Fruit fly (Drosophila melanogaster): ENCODE data around the gene Oat.
A peak's percentile ranks its signal among the peaks of the same experiment; 100 is the strongest.

The Oat gene

DNA sequence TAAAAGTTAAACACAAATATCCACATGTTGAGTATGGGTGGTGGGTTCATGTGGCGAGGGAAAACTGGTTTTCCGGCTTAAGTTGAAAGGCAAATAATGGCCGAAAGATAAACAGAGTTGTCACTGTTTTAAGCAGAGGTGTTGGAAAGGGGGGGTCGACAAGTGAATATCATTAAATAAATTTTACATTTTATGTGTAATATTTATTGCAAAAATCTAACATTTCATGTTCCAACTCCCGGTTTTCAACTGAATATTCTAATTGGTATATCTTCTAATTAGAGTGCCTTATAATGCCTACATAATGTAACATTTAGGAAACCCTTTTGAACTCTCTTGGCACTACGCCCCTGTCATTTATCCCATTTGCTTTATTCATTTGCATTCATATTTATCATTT is 6.3 kb upstream of the Oat start (continued):
- TF ChIP-seq Vsx1 (GFP tag; optimal IDR thresholded peaks at IDR 0.05) (peak; percentile 32), CG8290 (GFP tag; optimal IDR thresholded peaks at IDR 0.05) (peak; percentile 11), CG8290 (tag; optimal IDR thresholded peaks at IDR 0.05) (no peak), CG10959 (GFP tag; IDR thresholded peaks at IDR 0.05) (no peak), Nf-YC (tag; optimal IDR thresholded peaks at IDR 0.05) (peak; percentile 22), HLH3B (GFP tag; IDR thresholded peaks at IDR 0.05) (peak; percentile 72), Dref (GFP tag; IDR thresholded peaks at IDR 0.05) (no peak), CG33213 (GFP tag; optimal IDR thresholded peaks at IDR 0.05) (no peak), zen (tag; optimal IDR thresholded peaks at IDR 0.05) (peak; percentile 59), H2.0 (GFP tag; IDR thresholded peaks at IDR 0.05) (no peak), CG11723 (GFP tag; optimal IDR thresholded peaks at IDR 0.05) (peak; percentile 42), Opbp (GFP tag; IDR thresholded peaks at IDR 0.05; ENCODE audit: partially characterized antibody) (no peak), Jarid2 (GFP tag; optimal IDR thresholded peaks at IDR 0.05) (no peak), CG14014 (GFP tag; IDR thresholded peaks at IDR 0.05) (0 out of 2 replicates have a peak, but pooled peaks have one; percentile 48), Neu2 (GFP tag; optimal IDR thresholded peaks at IDR 0.05; ENCODE audit: borderline replicate concordance) (no peak), Eip74EF (GFP tag; optimal IDR thresholded peaks at IDR 0.05) (no peak), Abd-B (GFP tag; optimal IDR thresholded peaks at IDR 0.05) (peak; percentile 25), CG4424 (GFP tag; optimal IDR thresholded peaks at IDR 0.05) (peak; percentile 55), insv (GFP tag; optimal IDR thresholded peaks at IDR 0.05) (peak in 1 of 2 experiments; percentile 74), CG4617 (GFP tag; optimal IDR thresholded peaks at IDR 0.05; ENCODE audit: borderline replicate concordance) (no peak), vvl (GFP tag; IDR thresholded peaks at IDR 0.05) (peak; percentile 80), dpn (GFP tag; optimal IDR thresholded peaks at IDR 0.05) (peak in 1 of 2 experiments; percentile 20), sna (GFP tag; IDR thresholded peaks at IDR 0.05; ENCODE audit: partially characterized antibody) (no peak), hb (GFP tag; IDR thresholded peaks at IDR 0.05; ENCODE audit: partially characterized antibody) (no peak), dysf (GFP tag; IDR thresholded peaks at IDR 0.05) (peak; percentile 72), en (GFP tag; optimal IDR thresholded peaks at IDR 0.05) (no peak), ttk (GFP tag; IDR thresholded peaks at IDR 0.05) (no peak), CG11085 (GFP tag; IDR thresholded peaks at IDR 0.05) (no peak), sens (GFP tag) (peak; percentile 91), ems (GFP tag; optimal IDR thresholded peaks at IDR 0.05) (peak; percentile 24), shn (GFP tag; optimal IDR thresholded peaks at IDR 0.05) (no peak), CG9437 (GFP tag; optimal IDR thresholded peaks at IDR 0.05) (peak; percentile 23), sqz (GFP tag; optimal IDR thresholded peaks at IDR 0.05) (peak; percentile 53), CG17186 (GFP tag; optimal IDR thresholded peaks at IDR 0.05) (no peak), Hr78 (GFP tag; optimal IDR thresholded peaks at IDR 0.05) (peak in 1 of 2 experiments; percentile 53), Sry-β (GFP tag; optimal IDR thresholded peaks at IDR 0.05) (peak; percentile 32), Bteb2 (GFP tag; optimal IDR thresholded peaks at IDR 0.05) (no peak), CG32767 (GFP tag; IDR thresholded peaks at IDR 0.05) (no peak), CG1832 (GFP tag; optimal IDR thresholded peaks at IDR 0.05) (no peak), gcm (GFP tag; optimal IDR thresholded peaks at IDR 0.05) (peak; percentile 58), ro (GFP tag; IDR thresholded peaks at IDR 0.05) (no peak), ATbp (GFP tag; optimal IDR thresholded peaks at IDR 0.05) (peak; percentile 63), CG3847 (GFP tag; IDR thresholded peaks at IDR 0.05) (peak; percentile 54), CG7839 (tag; optimal IDR thresholded peaks at IDR 0.05) (peak; percentile 68), PHDP (tag; optimal IDR thresholded peaks at IDR 0.05) (peak; percentile 54), CG11695 (GFP tag; IDR thresholded peaks at IDR 0.05) (0 out of 3 replicates have a peak, but pooled peaks have one; percentile 50), Dp (GFP tag; optimal IDR thresholded peaks at IDR 0.05) (no peak), CG10274 (GFP tag; optimal IDR thresholded peaks at IDR 0.05) (no peak), lola (GFP tag; optimal IDR thresholded peaks at IDR 0.05) (peak in 1 of 3 experiments; percentile 67), CG14710 (tag; optimal IDR thresholded peaks at IDR 0.05) (peak; percentile 59)

All from whole organism, embryonic.